Fruit fly (Drosophila melanogaster) whole organism, embryonic: ENCODE results near the gene CG13894.

Experiments
- ATbp ChIP-seq: fragments of 200-800 bp; sonication (Bioruptor generic); optimal IDR thresholded peaks from 2 replicates; lab custom pipeline; 2017; ENCODE audit warnings: missing biosample characterization, mild to moderate bottlenecking, missing genetic modification characterization, missing genetic modification reagents
- Ada2b ChIP-seq: fragments of 200-800 bp; sonication (Bioruptor generic); IDR thresholded peaks from 2 replicates; pipeline ENCODE4 v1.3.6; 2022; ENCODE audit warnings: missing biosample characterization, missing genetic modification characterization
- BEAF-32 ChIP-seq: fragments of 200-800 bp; sonication (Bioruptor generic); optimal IDR thresholded peaks from 3 replicates; lab custom pipeline; 2017; ENCODE audit warnings: missing biosample characterization, missing genetic modification characterization, mild to moderate bottlenecking, moderate library complexity, missing genetic modification reagents
- CG11247 ChIP-seq: fragments of 200-800 bp; sonication (Bioruptor generic); IDR thresholded peaks from 2 replicates; pipeline ENCODE4 v1.3.6; 2022; ENCODE audit warnings: missing biosample characterization, missing genetic modification characterization
- CG11456 ChIP-seq: fragments of 200-800 bp; sonication (Bioruptor generic); IDR thresholded peaks from 3 replicates; pipeline ENCODE4 v1.3.6; 2022; ENCODE audit warnings: missing biosample characterization, missing genetic modification characterization
- CG12071 ChIP-seq: fragments of 200-800 bp; sonication (Bioruptor generic); optimal IDR thresholded peaks from 3 replicates; lab custom pipeline; 2018; ENCODE audit warnings: missing biosample characterization, mild to moderate bottlenecking, missing genetic modification characterization
- CG13424 ChIP-seq: fragments of 200-800 bp; sonication (Bioruptor generic); optimal IDR thresholded peaks from 2 replicates; lab custom pipeline; 2019; ENCODE audit warnings: missing biosample characterization, mild to moderate bottlenecking, missing genetic modification characterization, moderate library complexity
- CG15073 ChIP-seq: fragments of 200-800 bp; sonication (Bioruptor generic); optimal IDR thresholded peaks from 2 replicates; lab custom pipeline; 2016; ENCODE audit warnings: missing biosample characterization, missing genetic modification characterization
- CG15269 ChIP-seq: fragments of 200-800 bp; sonication (Bioruptor generic); optimal IDR thresholded peaks from 2 replicates; lab custom pipeline; 2018; ENCODE audit warnings: missing biosample characterization, mild to moderate bottlenecking, missing genetic modification characterization, moderate library complexity
- CG1603 ChIP-seq: fragments of 200-800 bp; sonication (Bioruptor generic); optimal IDR thresholded peaks from 2 replicates; lab custom pipeline; 2019; ENCODE audit warnings: missing biosample characterization, mild to moderate bottlenecking, missing genetic modification characterization, moderate library complexity
- CG17328 ChIP-seq: fragments of 200-800 bp; sonication (Bioruptor generic); IDR thresholded peaks from 2 replicates; pipeline ENCODE4 v1.3.6; 2022; ENCODE audit warnings: missing biosample characterization, missing genetic modification characterization
- CG1792 ChIP-seq: fragments of 200-800 bp; sonication (Bioruptor generic); optimal IDR thresholded peaks from 2 replicates; lab custom pipeline; 2016; ENCODE audit warnings: missing biosample characterization, missing genetic modification characterization
- CG1832 ChIP-seq: fragments of 200-800 bp; sonication (Bioruptor generic); optimal IDR thresholded peaks from 2 replicates; lab custom pipeline; 2017; ENCODE audit warnings: missing biosample characterization, mild to moderate bottlenecking, missing genetic modification characterization, inconsistent platforms
- CG2199 ChIP-seq: fragments of 200-800 bp; sonication (Bioruptor generic); IDR thresholded peaks from 3 replicates; pipeline ENCODE4 v1.3.6; 2022; ENCODE audit warnings: missing biosample characterization, missing genetic modification characterization
- CG34224 ChIP-seq: fragments of 200-800 bp; sonication (Bioruptor generic); IDR thresholded peaks from 3 replicates; pipeline ENCODE4 v1.3.6; 2022; ENCODE audit warnings: missing biosample characterization, missing genetic modification characterization; ENCODE audit not compliant: partially characterized antibody
- CG34422 ChIP-seq: fragments of 200-800 bp; sonication (Bioruptor generic); IDR thresholded peaks from 3 replicates; pipeline ENCODE4 v1.3.6; 2022; ENCODE audit warnings: missing biosample characterization, missing genetic modification characterization
- CG4730 ChIP-seq: fragments of 200-800 bp; sonication (Bioruptor generic); IDR thresholded peaks from 2 replicates; pipeline ENCODE4 v1.3.6; 2022; ENCODE audit warnings: missing biosample characterization, missing genetic modification characterization
- CG6272 ChIP-seq: fragments of 200-800 bp; sonication (Bioruptor generic); IDR thresholded peaks from 2 replicates; pipeline ENCODE4 v1.3.6; 2022; ENCODE audit warnings: missing biosample characterization, missing genetic modification characterization
- CG6654 ChIP-seq: fragments of 200-800 bp; sonication (Bioruptor generic); optimal IDR thresholded peaks from 2 replicates; lab custom pipeline; 2017; ENCODE audit warnings: missing biosample characterization, mild to moderate bottlenecking, missing genetic modification characterization
- CG6765 ChIP-seq: fragments of 200-800 bp; sonication (Bioruptor generic); optimal IDR thresholded peaks from 3 replicates; lab custom pipeline; 2017; ENCODE audit warnings: missing biosample characterization, mild to moderate bottlenecking, missing genetic modification characterization
- CG6791 ChIP-seq: fragments of 200-800 bp; sonication (Bioruptor generic); IDR thresholded peaks from 3 replicates; pipeline ENCODE4 v1.3.6; 2022; ENCODE audit warnings: missing biosample characterization, missing genetic modification characterization; ENCODE audit not compliant: partially characterized antibody
- CG8944 ChIP-seq: fragments of 200-800 bp; sonication (Bioruptor generic); optimal IDR thresholded peaks from 3 replicates; lab custom pipeline; 2016; ENCODE audit warnings: missing biosample characterization, missing genetic modification characterization
- Chrac-16 ChIP-seq: fragments of 200-800 bp; sonication (Bioruptor generic); optimal IDR thresholded peaks from 3 replicates; lab custom pipeline; 2016; ENCODE audit warnings: missing biosample characterization, missing genetic modification characterization
- Dbx ChIP-seq: fragments of 200-800 bp; sonication (Bioruptor generic); IDR thresholded peaks from 3 replicates; pipeline ENCODE4 v1.3.6; 2022; ENCODE audit warnings: missing biosample characterization, missing genetic modification characterization
- Dip2 ChIP-seq: fragments of 200-800 bp; sonication (Bioruptor generic); IDR thresholded peaks from 2 replicates; pipeline ENCODE4 v1.3.6; 2022; ENCODE audit warnings: missing biosample characterization, missing genetic modification characterization
- Drgx ChIP-seq: fragments of 200-800 bp; sonication (Bioruptor generic); IDR thresholded peaks from 2 replicates; pipeline ENCODE4 v1.3.6; 2022; ENCODE audit warnings: missing biosample characterization, missing genetic modification characterization
- E2f2 ChIP-seq: fragments of 200-800 bp; sonication (Bioruptor generic); IDR thresholded peaks from 2 replicates; pipeline ENCODE4 v1.3.6; 2022; ENCODE audit warnings: missing biosample characterization, missing genetic modification characterization
- Fer2 ChIP-seq: fragments of 200-800 bp; sonication (Bioruptor generic); optimal IDR thresholded peaks from 2 replicates; lab custom pipeline; 2018; ENCODE audit warnings: missing biosample characterization, mild to moderate bottlenecking, missing genetic modification characterization, moderate library complexity
- Hand ChIP-seq: fragments of 200-800 bp; sonication (Bioruptor generic); optimal IDR thresholded peaks from 2 replicates; lab custom pipeline; 2017; ENCODE audit warnings: mild to moderate bottlenecking, missing biosample characterization, missing genetic modification reagents, missing genetic modification characterization
- Oli ChIP-seq: fragments of 200-800 bp; sonication (Bioruptor generic); optimal IDR thresholded peaks from 2 replicates; lab custom pipeline; 2018; ENCODE audit warnings: missing biosample characterization, mild to moderate bottlenecking, missing genetic modification characterization, moderate library complexity
- Opbp ChIP-seq: fragments of 200-800 bp; sonication (Bioruptor generic); IDR thresholded peaks from 3 replicates; pipeline ENCODE4 v1.3.6; 2022; ENCODE audit warnings: missing biosample characterization, missing genetic modification characterization; ENCODE audit not compliant: partially characterized antibody
- Poxn ChIP-seq: fragments of 200-800 bp; sonication (Bioruptor generic); IDR thresholded peaks from 2 replicates; pipeline ENCODE4 v1.3.6; 2022; ENCODE audit warnings: missing biosample characterization, missing genetic modification characterization
- Sin3A ChIP-seq: fragments of >200 bp; optimal IDR thresholded peaks from 2 replicates; lab custom pipeline; 2018
- Ssrp ChIP-seq: fragments of 200-800 bp; sonication (Bioruptor generic); optimal IDR thresholded peaks from 2 replicates; lab custom pipeline; 2018; ENCODE audit warnings: missing biosample characterization, mild to moderate bottlenecking, missing genetic modification characterization, moderate library complexity
- caup ChIP-seq: fragments of 200-800 bp; sonication (Bioruptor generic); optimal IDR thresholded peaks from 3 replicates; lab custom pipeline; 2017; ENCODE audit warnings: missing biosample characterization, mild to moderate bottlenecking, missing genetic modification characterization, moderate library complexity; ENCODE audit not compliant: severe bottlenecking
- cg ChIP-seq: fragments of 200-800 bp; sonication (Bioruptor generic); optimal IDR thresholded peaks from 3 replicates; lab custom pipeline; 2019; ENCODE audit warnings: missing biosample characterization, mild to moderate bottlenecking, missing genetic modification characterization, moderate library complexity
- dimm ChIP-seq: fragments of 200-800 bp; sonication (Bioruptor generic); IDR thresholded peaks from 2 replicates; pipeline ENCODE4 v1.3.6; 2022; ENCODE audit warnings: missing biosample characterization, missing genetic modification characterization
- disco-r ChIP-seq: fragments of 200-800 bp; sonication (Bioruptor generic); optimal IDR thresholded peaks from 2 replicates; lab custom pipeline; 2016; ENCODE audit warnings: missing biosample characterization, missing genetic modification characterization
- fd102C ChIP-seq: fragments of 200-800 bp; sonication (Bioruptor generic); optimal IDR thresholded peaks from 2 replicates; lab custom pipeline; 2018; ENCODE audit warnings: missing biosample characterization, mild to moderate bottlenecking, missing genetic modification characterization, moderate library complexity
- fu2 ChIP-seq: fragments of 200-800 bp; sonication (Bioruptor generic); optimal IDR thresholded peaks from 2 replicates; lab custom pipeline; 2016; ENCODE audit warnings: missing biosample characterization, missing genetic modification characterization
- grn ChIP-seq: fragments of 200-800 bp; sonication (Bioruptor generic); optimal IDR thresholded peaks from 3 replicates; lab custom pipeline; 2017; ENCODE audit warnings: missing biosample characterization, missing genetic modification characterization
- h ChIP-seq: fragments of >200 bp; optimal IDR thresholded peaks from 2 replicates; lab custom pipeline; 2017
- jing ChIP-seq: fragments of 200-800 bp; sonication (Bioruptor generic); optimal IDR thresholded peaks from 2 replicates; lab custom pipeline; 2018; ENCODE audit warnings: missing biosample characterization, mild to moderate bottlenecking, missing genetic modification characterization
- lab ChIP-seq: fragments of 200-800 bp; sonication (Bioruptor generic); optimal IDR thresholded peaks from 3 replicates; lab custom pipeline; 2017; ENCODE audit warnings: missing biosample characterization, missing genetic modification characterization, mild to moderate bottlenecking, moderate library complexity, missing genetic modification reagents
- luna ChIP-seq: fragments of 200-800 bp; sonication (Bioruptor generic); optimal IDR thresholded peaks from 2 replicates; lab custom pipeline; 2016; ENCODE audit warnings: missing biosample characterization, missing genetic modification characterization
- ro ChIP-seq: fragments of 200-800 bp; sonication (Bioruptor generic); IDR thresholded peaks from 2 replicates; pipeline ENCODE4 v1.3.6; 2022; ENCODE audit warnings: missing biosample characterization, missing genetic modification characterization
- schlank ChIP-seq: fragments of 200-800 bp; sonication (Bioruptor generic); optimal IDR thresholded peaks from 2 replicates; lab custom pipeline; 2018; ENCODE audit warnings: missing biosample characterization, mild to moderate bottlenecking, missing genetic modification characterization
- seq ChIP-seq: fragments of 200-800 bp; sonication (Bioruptor generic); IDR thresholded peaks from 2 replicates; pipeline ENCODE4 v1.3.6; 2022; ENCODE audit warnings: missing biosample characterization, missing genetic modification characterization
- slbo ChIP-seq: fragments of 200-800 bp; sonication (Bioruptor generic); IDR thresholded peaks from 2 replicates; pipeline ENCODE4 v1.3.6; 2022; ENCODE audit warnings: missing biosample characterization, missing genetic modification characterization
- sob ChIP-seq: fragments of 200-800 bp; sonication (Bioruptor generic); IDR thresholded peaks from 2 replicates; pipeline ENCODE4 v1.3.6; 2022; ENCODE audit warnings: missing biosample characterization, missing genetic modification characterization
- stc ChIP-seq: fragments of 200-800 bp; sonication (Bioruptor generic); IDR thresholded peaks from 2 replicates; pipeline ENCODE4 v1.3.6; 2022; ENCODE audit warnings: missing biosample characterization, missing genetic modification characterization
- vnd ChIP-seq: fragments of 200-800 bp; sonication (Bioruptor generic); IDR thresholded peaks from 3 replicates; pipeline ENCODE4 v1.3.6; 2022; ENCODE audit warnings: missing biosample characterization, missing genetic modification characterization; ENCODE audit not compliant: partially characterized antibody

The CG13894 gene

DNA sequence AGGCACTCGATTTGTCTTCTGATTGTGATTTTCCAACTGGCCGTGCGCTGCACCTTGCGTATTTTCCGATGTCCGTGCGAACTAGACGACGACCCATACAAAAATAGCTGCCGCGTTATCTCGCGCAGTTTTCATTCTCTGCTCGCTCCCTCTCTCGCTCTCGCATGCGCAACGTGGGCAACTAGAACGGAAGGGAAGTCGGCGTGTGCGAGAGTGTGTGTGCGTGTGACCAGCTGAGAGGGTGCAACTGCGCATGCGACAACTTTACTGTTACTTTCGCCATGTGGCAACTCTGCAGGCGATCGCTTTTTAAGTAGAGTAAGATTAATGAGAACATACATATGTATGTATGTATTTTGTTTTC is 13.5 kb downstream of the CG13894 start, which contains the start of gene ebd1 (continued):
- TF ChIP-seq CG6791 (peak; percentile 36; the same call in 1 of the 3 replicates), CG12071 (GFP tag; lab: Kevin White, UChicago) (peak; percentile 2), CG11247 (no peak), Chrac-16 (GFP tag; lab: Kevin White, UChicago) (no peak), ro (GFP tag; lab: Robert Waterston, UW) (no peak), CG15269 (tag; lab: Kevin White, UChicago) (no peak), Dbx (GFP tag; lab: Robert Waterston, UW) (no peak), ATbp (GFP tag; lab: Kevin White, UChicago) (no peak), stc (GFP tag; lab: Robert Waterston, UW) (no peak), Oli (tag; lab: Kevin White, UChicago) (no peak), grn (no peak), h (no peak), CG1792 (no peak), sob (GFP tag; lab: Robert Waterston, UW) (no peak), BEAF-32 (no peak), Fer2 (tag; lab: Kevin White, UChicago) (no peak), Dip2 (GFP tag; lab: Robert Waterston, UW) (no peak), CG4730 (no peak), lab (GFP tag; lab: Kevin White, UChicago) (peak; percentile 44), CG6765 (no peak), vnd (GFP tag; lab: Robert Waterston, UW) (no peak), E2f2 (GFP tag; lab: Robert Waterston, UW) (no peak), caup (GFP tag; lab: Kevin White, UChicago) (no peak), CG11456 (no peak), CG1832 (GFP tag; lab: Kevin White, UChicago) (peak; percentile 80), Drgx (0 out of 2 replicates have a peak, but pooled peaks have one; percentile 22), Poxn (GFP tag; lab: Robert Waterston, UW) (no peak), CG6272 (no peak), Ssrp (tag; lab: Kevin White, UChicago) (no peak), CG13424 (tag; lab: Kevin White, UChicago) (no peak), slbo (GFP tag; lab: Robert Waterston, UW) (no peak), fu2 (no peak), CG6654 (GFP tag; lab: Kevin White, UChicago) (no peak), CG34422 (GFP tag; lab: Robert Waterston, UW) (no peak), jing (no peak), dimm (no peak), Ada2b (no peak), CG8944 (GFP tag; lab: Kevin White, UChicago) (no peak), CG17328 (GFP tag; lab: Robert Waterston, UW) (0 out of 2 replicates have a peak, but pooled peaks have one; percentile 5), fd102C (GFP tag; lab: Kevin White, UChicago) (no peak), CG15073 (no peak), CG34224 (0 out of 3 replicates have a peak, but pooled peaks have one; percentile 16), luna (GFP tag; lab: Kevin White, UChicago) (no peak), Sin3A (lab: Kevin White, UChicago) (no peak), cg (GFP tag; lab: Kevin White, UChicago) (peak; percentile 94), CG2199 (GFP tag; lab: Robert Waterston, UW) (0 out of 3 replicates have a peak, but pooled peaks have one; percentile 49), seq (GFP tag; lab: Robert Waterston, UW) (no peak), Hand (no peak), disco-r (GFP tag; lab: Kevin White, UChicago) (no peak), Opbp (GFP tag; lab: Robert Waterston, UW) (no peak; the same call in 2 of the 3 replicates), schlank (tag; lab: Kevin White, UChicago) (no peak), CG1603 (tag; lab: Kevin White, UChicago) (no peak)
